Worm (Caenorhabditis elegans): ENCODE results near the gene EEED8.12.

- no peak for TF ChIP-seq ref-2 (tag; optimal IDR thresholded peaks at IDR 0.05)
- no peak for TF ChIP-seq madf-2 (tag; optimal IDR thresholded peaks at IDR 0.05)
- no peak for TF ChIP-seq ztf-16 (tag; optimal IDR thresholded peaks at IDR 0.05)
- TF ChIP-seq pag-3 (tag; optimal IDR thresholded peaks at IDR 0.05; ENCODE audit: borderline replicate concordance): no peak
- no peak for TF ChIP-seq ceh-34 (tag; optimal IDR thresholded peaks at IDR 0.05)
- TF ChIP-seq nhr-11 (tag; optimal IDR thresholded peaks at IDR 0.05): no peak
- no peak for TF ChIP-seq ama-1 (optimal IDR thresholded peaks at IDR 0.05)
These were observed 21.6 kb downstream of the EEED8.12 start, which contains the start of gene ccpp-6 for ce11 chrII:5387217-5387616.

All from whole organism, late embryonic.